Worm (Caenorhabditis elegans): ENCODE measurements around the gene rip-1.

DNA sequence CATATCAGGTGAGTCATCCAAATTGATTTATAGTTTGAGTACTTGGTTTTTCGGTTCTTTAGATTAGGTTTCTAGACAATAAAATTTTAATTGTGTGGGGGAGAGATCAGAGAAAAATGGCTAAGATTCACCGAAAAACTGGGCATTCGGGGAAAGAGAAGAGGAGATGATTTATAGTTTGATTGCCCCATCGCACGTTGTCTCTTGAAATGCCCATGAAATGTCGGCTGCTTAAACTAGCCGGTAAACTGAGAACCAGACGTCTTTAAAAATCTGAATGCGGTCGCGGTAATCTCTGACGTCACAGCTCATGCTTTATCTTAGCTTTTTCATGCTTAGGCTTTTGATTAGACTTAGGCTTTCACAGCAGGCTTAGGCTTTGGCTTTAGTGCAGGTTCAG is 38.4 kb upstream of the rip-1 start:
- no peak for TF ChIP-seq ztf-29 (GFP tag; IDR thresholded peaks at IDR 0.05)
- TF ChIP-seq klf-2 (GFP tag; conservative IDR thresholded peaks at IDR 0.05): no peak
- no peak for TF ChIP-seq tab-1 (GFP tag; IDR thresholded peaks at IDR 0.05)
- TF ChIP-seq T22C8.4 (GFP tag; IDR thresholded peaks at IDR 0.05): no peak

Data from whole organism, midembryonic.